Worm (Caenorhabditis elegans) whole organism, young adult: ENCODE data around the gene R02F2.4.
A peak's percentile ranks its signal among the peaks of the same experiment; 100 is the strongest.

ENCODE experiments used
- D2030.7 ChIP-seq: fragments of 200-800 bp; sonication (Bioruptor generic); IDR thresholded peaks from 2 replicates; pipeline ENCODE4 v1.3.6; 2022; ENCODE audit warnings: missing genetic modification reagents, missing genetic modification characterization, missing compliant biosample characterization
- F22D6.2 ChIP-seq: sonication (generic microtip); optimal IDR thresholded peaks from 2 replicates; lab custom pipeline; 2016; ENCODE audit warnings: mild to moderate bottlenecking, missing genetic modification characterization, missing compliant biosample characterization
- F37B4.10 ChIP-seq: fragments of 200-800 bp; sonication (Bioruptor generic); IDR thresholded peaks from 2 replicates; pipeline ENCODE4 v1.3.6; 2022; ENCODE audit warnings: missing genetic modification characterization, missing compliant biosample characterization
- F49E8.2 ChIP-seq: sonication (generic microtip); optimal IDR thresholded peaks from 3 replicates; lab custom pipeline; 2017; ENCODE audit warnings: missing genetic modification characterization, mild to moderate bottlenecking, missing compliant biosample characterization, antibody characterized with exemption, moderate library complexity; ENCODE audit not compliant: insufficient read depth
- F57C9.4 ChIP-seq: sonication (generic microtip); optimal IDR thresholded peaks from 2 replicates; lab custom pipeline; 2017; ENCODE audit warnings: mild to moderate bottlenecking, missing genetic modification characterization, missing compliant biosample characterization
- K12H6.12 ChIP-seq: fragments of 200-800 bp; sonication (Bioruptor generic); optimal IDR thresholded peaks from 2 replicates; lab custom pipeline; 2018; ENCODE audit warnings: mild to moderate bottlenecking, missing genetic modification characterization, missing compliant biosample characterization
- T07F8.4 ChIP-seq: sonication (generic microtip); optimal IDR thresholded peaks from 2 replicates; lab custom pipeline; 2016; ENCODE audit warnings: mild to moderate bottlenecking, missing genetic modification characterization, moderate library complexity, missing compliant biosample characterization
- Y53G8AR.9 ChIP-seq: fragments of 200-800 bp; sonication (Bioruptor generic); conservative IDR thresholded peaks from 2 replicates; pipeline ENCODE4 v1.3.6; 2022; ENCODE audit warnings: missing genetic modification reagents, missing genetic modification characterization, missing compliant biosample characterization
- Y67H2A.10 ChIP-seq: fragments of 200-800 bp; sonication (Bioruptor generic); conservative IDR thresholded peaks from 2 replicates; pipeline ENCODE4 v1.3.6; 2022; ENCODE audit warnings: missing genetic modification reagents, missing genetic modification characterization, missing compliant biosample characterization
- Y79H2A.3 ChIP-seq: fragments of 200-800 bp; sonication (Bioruptor generic); conservative IDR thresholded peaks from 2 replicates; pipeline ENCODE4 v1.3.6; 2022; ENCODE audit warnings: missing genetic modification reagents, missing genetic modification characterization, missing compliant biosample characterization
- Y95B8A.8 ChIP-seq: fragments of 200-800 bp; sonication (Bioruptor generic); IDR thresholded peaks from 2 replicates; pipeline ENCODE4 v1.3.6; 2022; ENCODE audit warnings: missing genetic modification reagents, missing genetic modification characterization, missing compliant biosample characterization
- athp-1 ChIP-seq: sonication (generic microtip); optimal IDR thresholded peaks from 2 replicates; lab custom pipeline; 2017; ENCODE audit warnings: mild to moderate bottlenecking, missing genetic modification characterization, missing compliant biosample characterization
- attf-3 ChIP-seq: fragments of 200-800 bp; sonication (Bioruptor generic); conservative IDR thresholded peaks from 2 replicates; pipeline ENCODE4 v1.3.6; 2022; ENCODE audit warnings: missing genetic modification reagents, missing genetic modification characterization, missing compliant biosample characterization
- attf-5 ChIP-seq: fragments of 200-800 bp; sonication (Bioruptor generic); optimal IDR thresholded peaks from 2 replicates; lab custom pipeline; 2018; ENCODE audit warnings: mild to moderate bottlenecking, missing genetic modification characterization, missing compliant biosample characterization
- attf-6 ChIP-seq: fragments of 200-800 bp; sonication (Bioruptor generic); IDR thresholded peaks from 2 replicates; pipeline ENCODE4 v1.3.6; 2022; ENCODE audit warnings: missing genetic modification reagents, missing genetic modification characterization, missing compliant biosample characterization
- bed-1 ChIP-seq: fragments of 200-800 bp; sonication (Bioruptor generic); IDR thresholded peaks from 2 replicates; pipeline ENCODE4 v1.3.6; 2022; ENCODE audit warnings: missing genetic modification reagents, missing genetic modification characterization, missing compliant biosample characterization
- bed-2 ChIP-seq: fragments of 200-800 bp; sonication (Bioruptor generic); IDR thresholded peaks from 2 replicates; pipeline ENCODE4 v1.3.6; 2022; ENCODE audit warnings: missing genetic modification reagents, missing genetic modification characterization, missing compliant biosample characterization
- ccch-3 ChIP-seq: fragments of 200-800 bp; sonication (Bioruptor generic); optimal IDR thresholded peaks from 2 replicates; lab custom pipeline; 2018; ENCODE audit warnings: mild to moderate bottlenecking, missing genetic modification characterization, missing compliant biosample characterization
- cebp-2 ChIP-seq: fragments of 200-800 bp; sonication (Bioruptor generic); IDR thresholded peaks from 2 replicates; pipeline ENCODE4 v1.3.6; 2022; ENCODE audit warnings: missing genetic modification characterization, missing compliant biosample characterization
- ceh-100 ChIP-seq: fragments of 200-800 bp; sonication (Bioruptor generic); IDR thresholded peaks from 2 replicates; pipeline ENCODE4 v1.3.6; 2022; ENCODE audit warnings: missing genetic modification reagents, missing genetic modification characterization, missing compliant biosample characterization
- die-1 ChIP-seq: sonication (generic microtip); optimal IDR thresholded peaks from 2 replicates; lab custom pipeline; 2016; ENCODE audit warnings: missing genotype, mild to moderate bottlenecking, missing genetic modification characterization, missing compliant biosample characterization
- dpl-1 ChIP-seq: fragments of 150-350 bp; optimal IDR thresholded peaks from 2 replicates; lab custom pipeline; 2014; ENCODE audit warnings: missing biosample characterization, missing genetic modification reagents, missing genetic modification characterization
- efl-1 ChIP-seq: fragments of 150-350 bp; optimal IDR thresholded peaks from 2 replicates; lab custom pipeline; 2014; ENCODE audit warnings: missing biosample characterization, missing genetic modification reagents, missing genetic modification characterization
- egl-44 ChIP-seq: fragments of 200-800 bp; sonication (Bioruptor generic); IDR thresholded peaks from 2 replicates; pipeline ENCODE4 v1.3.6; 2022; ENCODE audit warnings: missing genetic modification reagents, missing genetic modification characterization, missing compliant biosample characterization
- ets-4 ChIP-seq: fragments of 200-800 bp; sonication (Bioruptor generic); optimal IDR thresholded peaks from 2 replicates; lab custom pipeline; 2018; ENCODE audit warnings: mild to moderate bottlenecking, missing genetic modification characterization, missing compliant biosample characterization
- fkh-3 ChIP-seq: sonication (generic microtip); optimal IDR thresholded peaks from 2 replicates; lab custom pipeline; 2016; ENCODE audit warnings: mild to moderate bottlenecking, missing genetic modification characterization, missing compliant biosample characterization
- hmg-1.2 ChIP-seq: fragments of 200-800 bp; sonication (Bioruptor generic); IDR thresholded peaks from 2 replicates; pipeline ENCODE4 v1.3.6; 2022; ENCODE audit warnings: missing genetic modification reagents, missing genetic modification characterization, missing compliant biosample characterization
- hrde-1 ChIP-seq: sonication (generic microtip); optimal IDR thresholded peaks from 2 replicates; lab custom pipeline; 2016; ENCODE audit warnings: missing genetic modification characterization, mild to moderate bottlenecking, missing compliant biosample characterization, moderate library complexity, missing genotype, missing genetic modification reagents, borderline replicate concordance
- lin-35 ChIP-seq, 3 experiments: fragments of 150-350 bp in 2 of 3; sonication (generic microtip) in 1 of 3; optimal IDR thresholded peaks; 2 replicates each; lab custom pipeline; 2014 to 2018; ENCODE audit warnings: missing biosample characterization in 3 of 3, missing genetic modification characterization in 3 of 3, missing genetic modification reagents in 3 of 3
- lir-1 ChIP-seq: fragments of 200-800 bp; sonication (Bioruptor generic); conservative IDR thresholded peaks from 2 replicates; pipeline ENCODE4 v1.3.6; 2022; ENCODE audit warnings: missing genetic modification reagents, missing genetic modification characterization, missing compliant biosample characterization
- lsy-27 ChIP-seq: sonication (generic microtip); optimal IDR thresholded peaks from 2 replicates; lab custom pipeline; 2017; ENCODE audit warnings: missing genetic modification characterization, mild to moderate bottlenecking, missing compliant biosample characterization, antibody characterized with exemption, missing genotype, borderline replicate concordance; ENCODE audit not compliant: insufficient read depth
- madf-8 ChIP-seq: fragments of 200-800 bp; sonication (Bioruptor generic); conservative IDR thresholded peaks from 2 replicates; pipeline ENCODE4 v1.3.6; 2022; ENCODE audit warnings: missing genetic modification reagents, missing genetic modification characterization, missing compliant biosample characterization
- mel-28 ChIP-seq: sonication (generic microtip); optimal IDR thresholded peaks from 2 replicates; lab custom pipeline; 2016; ENCODE audit warnings: borderline replicate concordance, mild to moderate bottlenecking, missing genetic modification characterization, missing compliant biosample characterization
- nfya-2 ChIP-seq: fragments of 200-800 bp; sonication (Bioruptor generic); IDR thresholded peaks from 2 replicates; pipeline ENCODE4 v1.3.6; 2022; ENCODE audit warnings: missing genetic modification reagents, missing genetic modification characterization, missing compliant biosample characterization
- nfyb-1 ChIP-seq: fragments of 200-800 bp; sonication (Bioruptor generic); IDR thresholded peaks from 2 replicates; pipeline ENCODE4 v1.3.6; 2022; ENCODE audit warnings: missing genetic modification reagents, missing genetic modification characterization, missing compliant biosample characterization
- nhr-120 ChIP-seq: fragments of 200-800 bp; sonication (Bioruptor generic); IDR thresholded peaks from 2 replicates; pipeline ENCODE4 v1.3.6; 2022; ENCODE audit warnings: missing genetic modification characterization, missing compliant biosample characterization
- nhr-80 ChIP-seq: sonication (generic microtip); optimal IDR thresholded peaks from 2 replicates; lab custom pipeline; 2016; ENCODE audit warnings: missing genetic modification characterization, missing compliant biosample characterization
- pbrm-1 ChIP-seq: fragments of 200-800 bp; sonication (Bioruptor generic); IDR thresholded peaks from 2 replicates; pipeline ENCODE4 v1.3.6; 2022; ENCODE audit warnings: missing genetic modification reagents, missing genetic modification characterization, missing compliant biosample characterization
- pha-4 ChIP-seq: fragments of 150-350 bp; sonication (generic microtip); optimal IDR thresholded peaks from 2 replicates; lab custom pipeline; 2014; ENCODE audit warnings: missing biosample characterization, missing genetic modification reagents, missing genetic modification characterization
- rcor-1 ChIP-seq: fragments of 200-800 bp; sonication (Bioruptor generic); IDR thresholded peaks from 2 replicates; pipeline ENCODE4 v1.3.6; 2022; ENCODE audit warnings: missing genetic modification reagents, missing genetic modification characterization, missing compliant biosample characterization
- repo-1 ChIP-seq: sonication (generic microtip); optimal IDR thresholded peaks from 2 replicates; lab custom pipeline; 2017; ENCODE audit warnings: mild to moderate bottlenecking, missing genetic modification characterization, missing compliant biosample characterization
- sea-2 ChIP-seq: fragments of 200-800 bp; sonication (Bioruptor generic); IDR thresholded peaks from 2 replicates; pipeline ENCODE4 v1.3.6; 2022; ENCODE audit warnings: missing genetic modification characterization, missing compliant biosample characterization
- snpc-1.3 ChIP-seq: sonication (generic microtip); optimal IDR thresholded peaks from 2 replicates; lab custom pipeline; 2017; ENCODE audit warnings: missing genetic modification characterization, mild to moderate bottlenecking, missing compliant biosample characterization, antibody characterized with exemption, moderate library complexity, missing genotype, missing genetic modification reagents; ENCODE audit not compliant: insufficient read depth
- sptf-2 ChIP-seq: fragments of 200-800 bp; sonication (Bioruptor generic); optimal IDR thresholded peaks from 2 replicates; lab custom pipeline; 2018; ENCODE audit warnings: mild to moderate bottlenecking, missing genetic modification characterization, missing compliant biosample characterization
- tlf-1 ChIP-seq: fragments of 200-800 bp; sonication (Bioruptor generic); optimal IDR thresholded peaks from 2 replicates; lab custom pipeline; 2018; ENCODE audit warnings: mild to moderate bottlenecking, missing genetic modification characterization, missing compliant biosample characterization
- zfh-2 ChIP-seq: fragments of 200-800 bp; sonication (Bioruptor generic); conservative IDR thresholded peaks from 2 replicates; pipeline ENCODE4 v1.3.6; 2022; ENCODE audit warnings: missing genetic modification reagents, missing genetic modification characterization, missing compliant biosample characterization
- ztf-28 ChIP-seq: fragments of 200-800 bp; sonication (Bioruptor generic); IDR thresholded peaks from 2 replicates; pipeline ENCODE4 v1.3.6; 2022; ENCODE audit warnings: missing genetic modification reagents, missing genetic modification characterization, missing compliant biosample characterization
- ztf-3 ChIP-seq: fragments of 200-800 bp; sonication (Bioruptor generic); optimal IDR thresholded peaks from 2 replicates; lab custom pipeline; 2018; ENCODE audit warnings: mild to moderate bottlenecking, missing genetic modification characterization, missing compliant biosample characterization
- ztf-6 ChIP-seq: fragments of 200-800 bp; sonication (Bioruptor generic); IDR thresholded peaks from 2 replicates; pipeline ENCODE4 v1.3.6; 2022; ENCODE audit warnings: missing genetic modification reagents, missing genetic modification characterization, missing compliant biosample characterization

Gene R02F2.4

ce11 chrIII:5503669-5504068 lies 19.6 kb downstream of the R02F2.4 start:
- TF ChIP-seq zfh-2 (GFP tag; lab: Robert Waterston, UW), result no peak
- no peak for TF ChIP-seq Y53G8AR.9
- TF ChIP-seq ztf-6, result no peak
- TF ChIP-seq D2030.7 (GFP tag; lab: Robert Waterston, UW), result no peak
- TF ChIP-seq repo-1 (tag; lab: Kevin White, UChicago), result no peak
- TF ChIP-seq hmg-1.2 (GFP tag; lab: Robert Waterston, UW), result 0 out of 2 replicates have a peak, but pooled peaks have one; percentile 5
- TF ChIP-seq lsy-27 (tag; lab: Kevin White, UChicago), result no peak
- no peak for TF ChIP-seq athp-1 (tag; lab: Kevin White, UChicago)
- TF ChIP-seq F22D6.2 (tag; lab: Kevin White, UChicago), result no peak
- no peak for TF ChIP-seq nfyb-1 (GFP tag; lab: Robert Waterston, UW)
- TF ChIP-seq lir-1, result no peak
- TF ChIP-seq ceh-100 (GFP tag; lab: Robert Waterston, UW), result peak; percentile 19; the same call in 1 of the 2 replicates
- no peak for TF ChIP-seq cebp-2 (GFP tag; lab: Robert Waterston, UW)
- TF ChIP-seq Y95B8A.8 (GFP tag; lab: Robert Waterston, UW), result no peak
- 0 out of 2 replicates have a peak, but pooled peaks have one; percentile 23 for TF ChIP-seq pbrm-1 (GFP tag; lab: Robert Waterston, UW)
- 0 out of 2 replicates have a peak, but pooled peaks have one; percentile 10 for TF ChIP-seq Y79H2A.3 (GFP tag; lab: Robert Waterston, UW)
- no peak for TF ChIP-seq ztf-28 (GFP tag; lab: Robert Waterston, UW)
- TF ChIP-seq efl-1 (GFP tag; lab: Kevin White, UChicago), result peak; percentile 72
- no peak for TF ChIP-seq pha-4
- TF ChIP-seq rcor-1 (GFP tag; lab: Robert Waterston, UW), result no peak; the same call in 1 of the 2 replicates
- TF ChIP-seq attf-5 (GFP tag; lab: Kevin White, UChicago), result no peak
- no peak; the same call in 1 of the 2 replicates for TF ChIP-seq madf-8
- no peak for TF ChIP-seq sptf-2 (GFP tag; lab: Kevin White, UChicago)
- no peak for TF ChIP-seq K12H6.12 (tag; lab: Kevin White, UChicago)
- TF ChIP-seq nfya-2 (GFP tag; lab: Robert Waterston, UW), result no peak
- no peak for TF ChIP-seq die-1 (tag; lab: Kevin White, UChicago)
- peak in 1 of 3 experiments; percentile 36 for TF ChIP-seq lin-35 (GFP tag; optimal IDR thresholded peaks at IDR 0.05; lab: Kevin White, UChicago)
- TF ChIP-seq ccch-3 (GFP tag; lab: Kevin White, UChicago), result no peak
- no peak for TF ChIP-seq T07F8.4 (tag; lab: Kevin White, UChicago)
- no peak for TF ChIP-seq ztf-3 (GFP tag; lab: Kevin White, UChicago)
- TF ChIP-seq nhr-120 (GFP tag; lab: Robert Waterston, UW), result no peak
- no peak for TF ChIP-seq ets-4 (GFP tag; lab: Kevin White, UChicago)
- no peak for TF ChIP-seq tlf-1
- TF ChIP-seq sea-2 (GFP tag; lab: Robert Waterston, UW), result no peak
- TF ChIP-seq bed-2, result no peak
- TF ChIP-seq hrde-1 (tag; lab: Kevin White, UChicago), result no peak
- TF ChIP-seq fkh-3 (tag; lab: Kevin White, UChicago), result no peak
- no peak for TF ChIP-seq F37B4.10
- no peak for TF ChIP-seq egl-44 (GFP tag; lab: Robert Waterston, UW)
- TF ChIP-seq dpl-1 (GFP tag; lab: Kevin White, UChicago), result peak; percentile 64
- TF ChIP-seq F57C9.4, result no peak
- no peak for TF ChIP-seq attf-6 (GFP tag; lab: Robert Waterston, UW)
- no peak for TF ChIP-seq Y67H2A.10 (GFP tag; lab: Robert Waterston, UW)
- no peak for TF ChIP-seq nhr-80 (tag; lab: Kevin White, UChicago)
- peak; percentile 54; the same call in 1 of the 2 replicates for TF ChIP-seq attf-3 (GFP tag; lab: Robert Waterston, UW)
- TF ChIP-seq snpc-1.3 (tag; lab: Kevin White, UChicago), result peak; percentile 35
- TF ChIP-seq bed-1, result no peak
- no peak for TF ChIP-seq F49E8.2
- TF ChIP-seq mel-28 (tag; lab: Kevin White, UChicago), result no peak
